Fruit fly (Drosophila melanogaster) ovary, adult (tissue): Measurements from ENCODE around the gene RpS3.

ENCODE experiments used
- CG17801 ChIP-seq: fragments of 200-800 bp; optimal IDR thresholded peaks from 2 replicates; lab custom pipeline; 2019; ENCODE audit warnings: missing biosample characterization, mild to moderate bottlenecking, missing genetic modification characterization, moderate library complexity; ENCODE audit not compliant: partially characterized antibody

The RpS3 gene

dm6 chr3R:23332535-23333333 lies 25.9 kb upstream of the RpS3 start:
- peak; percentile 82 for TF ChIP-seq CG17801 (GFP tag; lab: Kevin White, UChicago)

- TF ChIP-seq CG17801 (GFP tag; lab: Kevin White, UChicago): no peak
These were observed 25.1 kb upstream of the RpS3 start for dm6 chr3R:23333334-23334035.

dm6 chr3R:23334036-23334744 lies 24.4 kb upstream of the RpS3 start:
- TF ChIP-seq CG17801 (GFP tag; lab: Kevin White, UChicago): peak; percentile 64

- no peak for TF ChIP-seq CG17801 (GFP tag; lab: Kevin White, UChicago)
These were observed 23.7 kb upstream of the RpS3 start for dm6 chr3R:23334866-23335265.

dm6 chr3R:23335577-23335976 lies 23.0 kb upstream of the RpS3 start:
- no peak for TF ChIP-seq CG17801 (GFP tag; lab: Kevin White, UChicago)

- TF ChIP-seq CG17801 (GFP tag; lab: Kevin White, UChicago): no peak
These were observed 22.1 kb upstream of the RpS3 start for dm6 chr3R:23336513-23336912.

- no peak for TF ChIP-seq CG17801 (GFP tag; lab: Kevin White, UChicago)
These were observed 21.3 kb upstream of the RpS3 start for dm6 chr3R:23337183-23337825.

dm6 chr3R:23338290-23338689 lies 20.3 kb upstream of the RpS3 start:
- TF ChIP-seq CG17801 (GFP tag; lab: Kevin White, UChicago): no peak

dm6 chr3R:23340621-23341020 lies 18.0 kb upstream of the RpS3 start:
- no peak for TF ChIP-seq CG17801 (GFP tag; lab: Kevin White, UChicago)

- TF ChIP-seq CG17801 (GFP tag; lab: Kevin White, UChicago): no peak
These were observed 16.8 kb upstream of the RpS3 start for dm6 chr3R:23341769-23342352.

- no peak for TF ChIP-seq CG17801 (GFP tag; lab: Kevin White, UChicago)
These were observed 14.8 kb upstream of the RpS3 start for dm6 chr3R:23343707-23344310.

dm6 chr3R:23345057-23345776 lies 13.4 kb upstream of the RpS3 start:
- no peak for TF ChIP-seq CG17801 (GFP tag; lab: Kevin White, UChicago)

dm6 chr3R:23346007-23346681 lies 12.5 kb upstream of the RpS3 start, which contains the start of gene pnt:
pnt (minus strand) TSS chr3R:23346167.
- peak; percentile 1 for TF ChIP-seq CG17801 (GFP tag; lab: Kevin White, UChicago)
